Fruit fly (Drosophila melanogaster): ENCODE results near the gene CG13996.

DNA sequence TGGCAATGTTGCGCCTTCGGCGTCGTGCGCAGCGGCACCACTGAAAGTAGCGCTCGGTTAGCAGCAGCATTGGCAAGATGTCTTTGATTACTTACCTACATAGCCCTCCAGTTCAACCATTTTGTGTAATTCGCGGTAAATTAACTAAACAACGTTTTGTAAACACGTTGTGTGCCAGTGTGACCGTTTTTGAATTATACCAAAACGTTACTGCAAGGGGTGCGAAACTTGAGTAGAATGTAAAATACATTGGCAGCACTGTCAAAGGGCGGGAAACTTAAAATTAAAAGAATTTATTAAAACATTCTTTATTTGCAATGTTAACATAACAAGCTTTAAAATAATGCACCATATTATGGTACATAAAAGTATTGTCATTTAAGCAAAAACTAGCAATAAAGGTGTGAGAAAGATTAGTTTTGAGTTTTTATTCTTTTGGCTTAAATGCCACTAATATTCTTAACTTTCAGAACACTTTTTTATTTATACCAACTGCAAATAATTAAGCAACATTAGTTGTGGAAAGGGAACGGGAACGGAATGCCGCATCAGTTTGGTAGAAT is 3.8 kb downstream of the CG13996 start, which contains the start of gene CG9107:
- no peak for TF ChIP-seq Dif (GFP tag; optimal IDR thresholded peaks at IDR 0.05; ENCODE audit: partially characterized antibody)
- no peak for TF ChIP-seq OdsH (GFP tag; optimal IDR thresholded peaks at IDR 0.05)
- TF ChIP-seq Dfd (GFP tag; optimal IDR thresholded peaks at IDR 0.05), result no peak
- TF ChIP-seq br (GFP tag; optimal IDR thresholded peaks at IDR 0.05), result no peak
- no peak for TF ChIP-seq dmrt93B (GFP tag; optimal IDR thresholded peaks at IDR 0.05)
- no peak for TF ChIP-seq lola (GFP tag; optimal IDR thresholded peaks at IDR 0.05)
- no peak for TF ChIP-seq pan (optimal IDR thresholded peaks at IDR 0.05)
- TF ChIP-seq Abd-B (GFP tag; optimal IDR thresholded peaks at IDR 0.05), result no peak
- TF ChIP-seq dsf (GFP tag; optimal IDR thresholded peaks at IDR 0.05; ENCODE audit: borderline replicate concordance), result no peak
- TF ChIP-seq Vsx2 (GFP tag; optimal IDR thresholded peaks at IDR 0.05; ENCODE audit: partially characterized antibody), result no peak
- TF ChIP-seq Rel (GFP tag; optimal IDR thresholded peaks at IDR 0.05), result no peak
- TF ChIP-seq Rel (tag; optimal IDR thresholded peaks at IDR 0.05), result no peak
